Fruit fly (Drosophila melanogaster): Measurements from ENCODE around the gene Adi1.

DNA sequence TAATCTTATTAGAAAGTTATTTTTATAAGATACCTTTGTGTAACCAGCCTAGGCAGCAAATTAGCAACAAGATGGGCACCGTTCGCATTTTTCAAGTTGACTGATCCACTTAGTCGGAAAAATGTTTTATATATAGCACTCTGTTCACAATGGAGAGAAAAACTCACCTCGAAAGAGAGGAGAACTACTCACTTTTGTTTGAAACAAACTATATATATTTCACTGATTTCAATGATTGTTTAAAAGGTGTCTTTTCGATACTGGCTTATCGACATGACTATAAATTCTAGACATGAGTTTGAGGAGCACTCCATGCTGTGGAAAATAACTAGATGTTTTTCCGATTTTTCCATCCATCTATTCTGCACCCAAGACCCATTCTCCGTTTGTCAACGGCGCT lies 39.7 kb upstream of the Adi1 start, which contains the start of gene CG42521:
- TF ChIP-seq Clk (GFP tag; optimal IDR thresholded peaks at IDR 0.05) (no peak), cnc (optimal IDR thresholded peaks at IDR 0.05) (no peak), kay (GFP tag; ENCODE audit: borderline replicate concordance) (no peak), CG1620 (GFP tag; optimal IDR thresholded peaks at IDR 0.05) (no peak), CG7101 (tag; optimal IDR thresholded peaks at IDR 0.05) (no peak), Hr96 (GFP tag; optimal IDR thresholded peaks at IDR 0.05) (no peak)
